Worm (Caenorhabditis elegans) whole organism, late embryonic: ENCODE measurements around the gene T13C5.9.

Experiments used
- T23F11.4 ChIP-seq: fragments of 200-800 bp; sonication (Bioruptor generic); optimal IDR thresholded peaks from 2 replicates; lab custom pipeline; 2018; ENCODE audit warnings: mild to moderate bottlenecking, missing genetic modification characterization, missing compliant biosample characterization
- ceh-48 ChIP-seq: sonication (generic microtip); optimal IDR thresholded peaks from 2 replicates; lab custom pipeline; 2016; ENCODE audit warnings: missing genetic modification characterization, inconsistent platforms, missing compliant biosample characterization
- ceh-6 ChIP-seq: fragments of 200-800 bp; sonication (Bioruptor generic); optimal IDR thresholded peaks from 2 replicates; lab custom pipeline; 2018; ENCODE audit warnings: mild to moderate bottlenecking, missing genetic modification characterization, missing compliant biosample characterization
- ets-4 ChIP-seq: sonication (generic microtip); optimal IDR thresholded peaks from 2 replicates; lab custom pipeline; 2016; ENCODE audit warnings: missing genetic modification characterization, missing compliant biosample characterization
- lim-6 ChIP-seq: sonication (generic microtip); optimal IDR thresholded peaks from 2 replicates; lab custom pipeline; 2016; ENCODE audit warnings: missing genetic modification characterization, missing compliant biosample characterization
- nfya-1 ChIP-seq: sonication (generic microtip); optimal IDR thresholded peaks from 2 replicates; lab custom pipeline; 2017; ENCODE audit warnings: missing genetic modification characterization, mild to moderate bottlenecking, missing compliant biosample characterization, antibody characterized with exemption, moderate library complexity
- odd-2 ChIP-seq: sonication (generic microtip); optimal IDR thresholded peaks from 2 replicates; lab custom pipeline; 2017; ENCODE audit warnings: antibody characterized with exemption, mild to moderate bottlenecking, missing genetic modification characterization, missing compliant biosample characterization
- pat-9 ChIP-seq: fragments of 200-800 bp; sonication (Bioruptor generic); optimal IDR thresholded peaks from 2 replicates; lab custom pipeline; 2018; ENCODE audit warnings: mild to moderate bottlenecking, missing genetic modification characterization, moderate library complexity, missing compliant biosample characterization
- ref-2 ChIP-seq: sonication (generic microtip); optimal IDR thresholded peaks from 2 replicates; lab custom pipeline; 2016; ENCODE audit warnings: missing genetic modification characterization, missing compliant biosample characterization
- rnt-1 ChIP-seq: sonication (generic microtip); optimal IDR thresholded peaks from 2 replicates; lab custom pipeline; 2016; ENCODE audit warnings: missing genetic modification characterization, missing compliant biosample characterization

DNA sequence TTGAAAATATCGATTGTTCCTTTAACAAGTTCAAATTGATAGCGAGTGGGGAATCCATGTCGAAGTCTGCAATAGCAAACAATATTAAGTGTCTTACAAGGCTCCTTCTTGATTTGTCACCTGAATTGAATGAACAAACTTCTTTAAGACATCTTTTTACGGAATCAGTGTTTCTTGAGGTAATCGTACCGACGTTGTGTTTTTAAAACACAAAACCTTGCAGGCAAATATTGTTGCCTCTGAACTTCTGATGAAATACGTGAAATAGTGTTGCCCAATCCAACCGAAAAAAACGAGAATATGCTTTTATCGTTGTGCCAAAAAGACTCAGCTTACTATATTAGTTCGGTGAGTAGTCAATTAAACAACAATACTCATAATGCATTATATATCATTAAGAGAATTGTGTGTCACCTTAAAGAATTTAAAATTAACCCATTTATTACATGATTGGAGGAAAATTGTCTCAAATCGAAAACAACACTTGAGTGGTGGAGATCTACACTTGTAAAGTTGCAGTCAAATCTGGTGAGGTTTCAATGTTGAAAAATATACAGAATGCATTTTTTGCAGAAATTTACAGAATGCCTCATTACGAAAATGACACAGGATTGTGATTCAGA, 12.0 kb upstream of the T13C5.9 start, which contains the start of the genes T25B2.4 and T13C5.3:
- no peak for TF ChIP-seq T23F11.4 (GFP tag; lab: Kevin White, UChicago)
- TF ChIP-seq nfya-1: no peak
- no peak for TF ChIP-seq pat-9
- no peak for TF ChIP-seq rnt-1 (tag; lab: Kevin White, UChicago)
- no peak for TF ChIP-seq ceh-6
- TF ChIP-seq ets-4 (tag; lab: Kevin White, UChicago): no peak
- no peak for TF ChIP-seq odd-2 (tag; lab: Kevin White, UChicago)
- TF ChIP-seq lim-6: no peak
- no peak for TF ChIP-seq ref-2 (tag; lab: Kevin White, UChicago)
- no peak for TF ChIP-seq ceh-48 (tag; lab: Kevin White, UChicago)
